Fruit fly (Drosophila melanogaster): ENCODE data around the gene CG9287.

Gene CG9287

dm6 chr2L:8692426-8693180, 13.0 kb upstream of the CG9287 start (continued):
- TF ChIP-seq amos (GFP tag; IDR thresholded peaks at IDR 0.05; ENCODE audit: partially characterized antibody), result no peak
- no peak for TF ChIP-seq Awh (GFP tag; IDR thresholded peaks at IDR 0.05)
- no peak for TF ChIP-seq Stat92E (GFP tag; optimal IDR thresholded peaks at IDR 0.05)
- TF ChIP-seq CG2678 (tag; optimal IDR thresholded peaks at IDR 0.05), result peak; percentile 37
- TF ChIP-seq CG17186 (GFP tag; optimal IDR thresholded peaks at IDR 0.05), result no peak
- peak; percentile 19 for TF ChIP-seq CG10274 (GFP tag; optimal IDR thresholded peaks at IDR 0.05)
- TF ChIP-seq dimm (GFP tag; IDR thresholded peaks at IDR 0.05), result no peak
- TF ChIP-seq Nf-YC (tag; optimal IDR thresholded peaks at IDR 0.05), result no peak
- TF ChIP-seq CG17359 (tag; optimal IDR thresholded peaks at IDR 0.05), result peak; percentile 8
- no peak for TF ChIP-seq CG14860 (GFP tag; IDR thresholded peaks at IDR 0.05; ENCODE audit: partially characterized antibody)
- 0 out of 3 replicates have a peak, but pooled peaks have one; percentile 33 for TF ChIP-seq Aef1 (GFP tag; IDR thresholded peaks at IDR 0.05)
- TF ChIP-seq lmd (GFP tag; IDR thresholded peaks at IDR 0.05), result peak; percentile 26; the same call in 1 of the 2 replicates
- TF ChIP-seq tna (GFP tag; IDR thresholded peaks at IDR 0.05; ENCODE audit: partially characterized antibody), result no peak
- TF ChIP-seq fd3F (GFP tag; optimal IDR thresholded peaks at IDR 0.05), result peak; percentile 10
- TF ChIP-seq CG11398 (GFP tag; optimal IDR thresholded peaks at IDR 0.05), result peak; percentile 34
- no peak for TF ChIP-seq Sin3A (optimal IDR thresholded peaks at IDR 0.05)
- TF ChIP-seq kni (GFP tag; optimal IDR thresholded peaks at IDR 0.05), result peak; percentile 9
- TF ChIP-seq chn (GFP tag; optimal IDR thresholded peaks at IDR 0.05), result no peak
- peak; percentile 2 for TF ChIP-seq cwo (GFP tag; optimal IDR thresholded peaks at IDR 0.05)
- no peak for TF ChIP-seq slou (GFP tag; optimal IDR thresholded peaks at IDR 0.05)
- no peak for TF ChIP-seq cas (GFP tag; IDR thresholded peaks at IDR 0.05)
- no peak for TF ChIP-seq tup (GFP tag; optimal IDR thresholded peaks at IDR 0.05)
- no peak for TF ChIP-seq trh (GFP tag; optimal IDR thresholded peaks at IDR 0.05)
- TF ChIP-seq NfI (GFP tag; optimal IDR thresholded peaks at IDR 0.05), result no peak
- no peak for TF ChIP-seq Doc2 (GFP tag; IDR thresholded peaks at IDR 0.05)
- TF ChIP-seq Bteb2 (GFP tag; optimal IDR thresholded peaks at IDR 0.05), result no peak
- no peak for TF ChIP-seq klu (GFP tag; IDR thresholded peaks at IDR 0.05)
- no peak for TF ChIP-seq Lpt (GFP tag; optimal IDR thresholded peaks at IDR 0.05)
- no peak for TF ChIP-seq Dip3 (GFP tag; optimal IDR thresholded peaks at IDR 0.05)
- peak; percentile 30 for TF ChIP-seq org-1 (GFP tag; optimal IDR thresholded peaks at IDR 0.05)
- peak; percentile 35 for TF ChIP-seq CG15514 (GFP tag; optimal IDR thresholded peaks at IDR 0.05)
- TF ChIP-seq lilli (GFP tag; optimal IDR thresholded peaks at IDR 0.05), result peak; percentile 2
- no peak for TF ChIP-seq dmrt11E (tag; optimal IDR thresholded peaks at IDR 0.05)
- no peak for TF ChIP-seq CG30431 (GFP tag; optimal IDR thresholded peaks at IDR 0.05)
- no peak for TF ChIP-seq her (GFP tag; optimal IDR thresholded peaks at IDR 0.05)

dm6 chr2L:8691292-8691975, 11.8 kb upstream of the CG9287 start:
- TF ChIP-seq CG11456 (GFP tag; IDR thresholded peaks at IDR 0.05) (peak; percentile 31; the same call in 1 of the 3 replicates), CG7556 (GFP tag; optimal IDR thresholded peaks at IDR 0.05) (peak; percentile 96), H15 (GFP tag; IDR thresholded peaks at IDR 0.05) (peak; percentile 69; the same call in 1 of the 3 replicates), Nf-YC (tag; optimal IDR thresholded peaks at IDR 0.05) (peak; percentile 85), CG1529 (GFP tag; optimal IDR thresholded peaks at IDR 0.05) (peak; percentile 86), CG4328 (GFP tag; optimal IDR thresholded peaks at IDR 0.05) (peak; percentile 85), Ssrp (tag; optimal IDR thresholded peaks at IDR 0.05) (peak; percentile 90), Oaz (GFP tag; IDR thresholded peaks at IDR 0.05) (peak; percentile 55; the same call in 1 of the 2 replicates), CG3838 (GFP tag; optimal IDR thresholded peaks at IDR 0.05) (peak; percentile 24), CG12744 (GFP tag; optimal IDR thresholded peaks at IDR 0.05) (peak; percentile 36), CG13123 (GFP tag; optimal IDR thresholded peaks at IDR 0.05) (peak; percentile 58), CG10267 (tag; optimal IDR thresholded peaks at IDR 0.05) (peak; percentile 87), cato (GFP tag; optimal IDR thresholded peaks at IDR 0.05; ENCODE audit: borderline replicate concordance) (peak; percentile 68), CG32532 (GFP tag; IDR thresholded peaks at IDR 0.05) (peak; percentile 70), gem (tag; optimal IDR thresholded peaks at IDR 0.05) (peak; percentile 96), CG7987 (GFP tag; optimal IDR thresholded peaks at IDR 0.05) (peak; percentile 62)

Measured in whole organism, embryonic.